Fruit fly (Drosophila melanogaster) whole organism, wandering third instar larva: ENCODE data around the gene RpL3.

Source experiments
- CG32264 ChIP-seq: fragments of 200-800 bp; sonication (Bioruptor generic); optimal IDR thresholded peaks from 2 replicates; lab custom pipeline; 2016; ENCODE audit warnings: missing biosample characterization, missing genetic modification characterization
- CG9705 ChIP-seq: fragments of 200-800 bp; sonication (Bioruptor generic); optimal IDR thresholded peaks from 2 replicates; lab custom pipeline; 2018; ENCODE audit warnings: missing biosample characterization, mild to moderate bottlenecking, missing genetic modification characterization
- CrebA ChIP-seq: fragments of 200-800 bp; sonication (Bioruptor generic); optimal IDR thresholded peaks from 2 replicates; lab custom pipeline; 2016; ENCODE audit warnings: missing biosample characterization, mild to moderate bottlenecking, missing genetic modification characterization, borderline replicate concordance
- Dfd ChIP-seq: fragments of >200 bp; optimal IDR thresholded peaks from 2 replicates; lab custom pipeline; 2017; ENCODE audit warnings: missing biosample characterization, missing genetic modification characterization
- Dif ChIP-seq: fragments of 200-275, 200-300 bp; sonication (Bioruptor generic); optimal IDR thresholded peaks from 2 replicates; lab custom pipeline; 2018; ENCODE audit warnings: missing biosample characterization, missing genetic modification characterization; ENCODE audit not compliant: partially characterized antibody
- GATAd ChIP-seq: sonication (Bioruptor generic); optimal IDR thresholded peaks from 2 replicates; lab custom pipeline; 2016; ENCODE audit warnings: missing biosample characterization, missing genetic modification characterization
- HLH106 ChIP-seq: fragments of 200-800 bp; optimal IDR thresholded peaks from 3 replicates; lab custom pipeline; 2019; ENCODE audit warnings: missing biosample characterization, mild to moderate bottlenecking, missing genetic modification characterization, moderate library complexity
- Hr78 ChIP-seq: fragments of >200 bp; optimal IDR thresholded peaks from 2 replicates; lab custom pipeline; 2017; ENCODE audit warnings: missing biosample characterization, missing genetic modification characterization
- Hr83 ChIP-seq: fragments of 200-300 bp; sonication (Bioruptor generic); optimal IDR thresholded peaks from 2 replicates; lab custom pipeline; 2016; ENCODE audit warnings: missing biosample characterization, mild to moderate bottlenecking, missing genetic modification characterization, moderate library complexity; ENCODE audit not compliant: poor library complexity, severe bottlenecking
- Jra ChIP-seq: sonication (Bioruptor generic); optimal IDR thresholded peaks from 2 replicates; lab custom pipeline; 2016; ENCODE audit warnings: missing biosample characterization, missing genetic modification characterization
- Myc ChIP-seq: fragments of >200 bp; optimal IDR thresholded peaks from 2 replicates; lab custom pipeline; 2017
- N ChIP-seq: fragments of >200 bp; optimal IDR thresholded peaks from 2 replicates; lab custom pipeline; 2018; ENCODE audit warnings: missing biosample characterization, missing external identifiers, missing genetic modification characterization
- OdsH ChIP-seq: fragments of 200-800 bp; sonication (Bioruptor generic); optimal IDR thresholded peaks from 2 replicates; lab custom pipeline; 2016; ENCODE audit warnings: missing biosample characterization, mild to moderate bottlenecking, missing genetic modification characterization
- Rel ChIP-seq, 2 experiments: fragments of 200-800 bp; sonication (Bioruptor generic) in 1 of 2; optimal IDR thresholded peaks; 2 replicates in 1 of 2; 3 replicates in 1 of 2; lab custom pipeline; 2016 to 2019; ENCODE audit warnings: mild to moderate bottlenecking in 2 of 2, missing biosample characterization in 2 of 2, missing genetic modification characterization in 2 of 2, moderate library complexity in 1 of 2
- Sp1 ChIP-seq: fragments of 200-800 bp; sonication (Bioruptor generic); optimal IDR thresholded peaks from 3 replicates; lab custom pipeline; 2019; ENCODE audit warnings: missing biosample characterization, mild to moderate bottlenecking, missing genetic modification characterization, moderate library complexity
- Vsx2 ChIP-seq: fragments of 200-300, 225-300 bp; sonication (Bioruptor generic); optimal IDR thresholded peaks from 2 replicates; lab custom pipeline; 2018; ENCODE audit warnings: missing biosample characterization, missing genetic modification characterization; ENCODE audit not compliant: partially characterized antibody
- br ChIP-seq: fragments of 200-800 bp; sonication (Bioruptor generic); optimal IDR thresholded peaks from 2 replicates; lab custom pipeline; 2016; ENCODE audit warnings: missing biosample characterization, missing genetic modification characterization
- brk ChIP-seq: fragments of 200-800 bp; sonication (Bioruptor generic); optimal IDR thresholded peaks from 2 replicates; lab custom pipeline; 2016; ENCODE audit warnings: missing biosample characterization, mild to moderate bottlenecking, missing genetic modification characterization
- dl ChIP-seq, 2 experiments: fragments of 175-275, 200-275 bp in 1 of 2; fragments of 200-275 bp in 1 of 2; sonication (Bioruptor generic); optimal IDR thresholded peaks; lab custom pipeline; 2018; ENCODE audit warnings: mild to moderate bottlenecking in 2 of 2, missing biosample characterization in 2 of 2, missing genetic modification characterization in 2 of 2, moderate library complexity in 2 of 2; ENCODE audit not compliant: partially characterized antibody in 2 of 2, insufficient read depth in 1 of 2
- dmrt93B ChIP-seq: fragments of 200-800 bp; sonication (Bioruptor generic); optimal IDR thresholded peaks from 2 replicates; lab custom pipeline; 2018; ENCODE audit warnings: missing biosample characterization, mild to moderate bottlenecking, missing genetic modification characterization
- ey ChIP-seq: fragments of 200-800 bp; sonication (Bioruptor generic); optimal IDR thresholded peaks from 2 replicates; lab custom pipeline; 2016; ENCODE audit warnings: missing biosample characterization, missing genetic modification characterization
- foxo ChIP-seq, 2 experiments: fragments of 200-800 bp; sonication (Bioruptor generic); optimal IDR thresholded peaks; 2 replicates in 1 of 2; 3 replicates in 1 of 2; lab custom pipeline; 2016 to 2017; ENCODE audit warnings: missing biosample characterization in 2 of 2, missing genetic modification characterization in 2 of 2
- h ChIP-seq: fragments of 200-800 bp; sonication (Bioruptor generic); optimal IDR thresholded peaks from 3 replicates; lab custom pipeline; 2016; ENCODE audit warnings: missing biosample characterization, mild to moderate bottlenecking, missing genetic modification characterization
- jim ChIP-seq: fragments of 175-275, 200-325 bp; sonication (Bioruptor generic); optimal IDR thresholded peaks from 2 replicates; lab custom pipeline; 2016; ENCODE audit warnings: missing biosample characterization, mild to moderate bottlenecking, missing genetic modification characterization
- lola ChIP-seq: fragments of >200 bp; optimal IDR thresholded peaks from 2 replicates; lab custom pipeline; 2017; ENCODE audit warnings: missing biosample characterization, missing genetic modification characterization
- pan ChIP-seq: fragments of >200 bp; optimal IDR thresholded peaks from 2 replicates; lab custom pipeline; 2017
- psq ChIP-seq: fragments of 200-800 bp; sonication (Bioruptor generic); optimal IDR thresholded peaks from 3 replicates; lab custom pipeline; 2017; ENCODE audit warnings: missing biosample characterization, mild to moderate bottlenecking, missing genetic modification characterization, moderate library complexity
- rgr ChIP-seq: fragments of 200-800 bp; sonication (Bioruptor generic); optimal IDR thresholded peaks from 3 replicates; lab custom pipeline; 2016; ENCODE audit warnings: missing biosample characterization, mild to moderate bottlenecking, missing genetic modification characterization
- sage ChIP-seq: fragments of 200-800 bp; sonication (Bioruptor generic); optimal IDR thresholded peaks from 2 replicates; lab custom pipeline; 2016; ENCODE audit warnings: missing biosample characterization, mild to moderate bottlenecking, missing genetic modification characterization
- tai ChIP-seq: sonication (Bioruptor generic); optimal IDR thresholded peaks from 2 replicates; lab custom pipeline; 2016; ENCODE audit warnings: missing biosample characterization, missing genetic modification characterization
- usp ChIP-seq: fragments of >200 bp; optimal IDR thresholded peaks from 2 replicates; lab custom pipeline; 2017; ENCODE audit warnings: missing biosample characterization, missing genetic modification characterization
- woc ChIP-seq: sonication (Bioruptor generic); optimal IDR thresholded peaks from 2 replicates; lab custom pipeline; 2016; ENCODE audit warnings: missing biosample characterization, mild to moderate bottlenecking, missing genetic modification characterization

RpL3 gene

dm6 chr3R:11172460-11173168 lies 49.1 kb upstream of the RpL3 start, which contains the start of gene Ugt35A1:
Gene Ugt35A1, minus strand, starts transcription at chr3R:11172664.
- TF ChIP-seq pan, result no peak
- no peak for TF ChIP-seq Jra (GFP tag; lab: Kevin White, UChicago)
- no peak for TF ChIP-seq N (GFP tag; lab: Kevin White, UChicago)
- TF ChIP-seq Dif, result peak; percentile 16
- TF ChIP-seq Myc (lab: Kevin White, UChicago), result no peak
- no peak for TF ChIP-seq jim (GFP tag; lab: Kevin White, UChicago)
- TF ChIP-seq woc, result no peak
- TF ChIP-seq OdsH (GFP tag; lab: Kevin White, UChicago), result no peak
- TF ChIP-seq brk (GFP tag; lab: Kevin White, UChicago), result peak; percentile 17
- no peak for TF ChIP-seq HLH106 (tag; lab: Kevin White, UChicago)
- no peak for TF ChIP-seq GATAd
- no peak for TF ChIP-seq psq (GFP tag; lab: Kevin White, UChicago)
- no peak for TF ChIP-seq h (GFP tag; lab: Kevin White, UChicago)
- no peak for TF ChIP-seq foxo (GFP tag; optimal IDR thresholded peaks at IDR 0.05; lab: Kevin White, UChicago)
- TF ChIP-seq br (GFP tag; lab: Kevin White, UChicago), result no peak
- no peak for TF ChIP-seq Sp1
- TF ChIP-seq ey (GFP tag; lab: Kevin White, UChicago), result no peak
- TF ChIP-seq dmrt93B (GFP tag; lab: Kevin White, UChicago), result no peak
- TF ChIP-seq dl (GFP tag; optimal IDR thresholded peaks at IDR 0.05; lab: Kevin White, UChicago; ENCODE audit: insufficient read depth in 1 of 2, partially characterized antibody in 2 of 2), result peak in 1 of 2 experiments; percentile 28
- TF ChIP-seq tai, result no peak
- no peak for TF ChIP-seq Dfd (GFP tag; lab: Kevin White, UChicago)
- TF ChIP-seq rgr (GFP tag; lab: Kevin White, UChicago), result no peak
- TF ChIP-seq Hr78 (GFP tag; lab: Kevin White, UChicago), result no peak
- TF ChIP-seq Vsx2 (GFP tag; lab: Kevin White, UChicago), result peak; percentile 94
- no peak for TF ChIP-seq Hr83

DNA sequence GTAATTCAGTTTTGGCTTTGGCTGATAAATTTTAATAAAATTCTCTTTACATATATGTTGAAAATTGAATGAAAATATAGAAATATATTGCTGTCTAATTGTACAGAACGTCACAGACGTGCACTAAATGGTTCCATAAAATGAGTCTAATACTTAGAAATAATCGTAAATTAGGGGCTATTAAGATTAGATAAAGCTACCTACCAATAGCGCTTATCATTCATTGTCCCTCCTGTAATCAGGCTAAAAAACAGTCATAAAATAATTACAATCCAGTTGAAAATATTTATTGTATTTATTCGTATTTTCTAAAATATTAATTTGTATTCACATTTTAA lies 48.6 kb upstream of the RpL3 start:
- TF ChIP-seq CrebA (GFP tag; lab: Kevin White, UChicago) (peak; percentile 58), h (GFP tag; lab: Kevin White, UChicago) (no peak)

DNA sequence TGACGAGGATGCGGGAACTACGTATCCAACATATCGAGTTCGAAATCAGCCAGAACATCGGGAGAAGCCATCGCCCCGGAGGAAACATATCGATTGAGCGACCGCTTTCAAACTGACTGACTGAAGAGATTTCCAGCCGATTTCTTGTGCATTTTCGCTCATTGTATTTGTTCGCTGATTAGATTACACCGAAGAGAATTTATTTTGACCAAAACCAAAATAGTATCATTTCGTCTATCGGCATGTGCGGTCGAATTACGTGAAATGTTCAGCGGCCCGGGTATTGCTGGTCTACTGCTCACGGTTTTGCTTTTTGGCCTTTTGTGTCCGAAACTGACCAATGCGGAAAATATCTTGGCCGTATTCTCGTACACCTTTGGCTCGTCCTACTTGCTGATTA lies 46.4 kb upstream of the RpL3 start, which contains the start of the genes Ugt304A1 and Ugt303A1:
Gene Ugt304A1 (minus strand): TSS at position 101 of the 400 bp plus-strand sequence.
Gene Ugt303A1 (plus strand): TSS at position 222 of the 400 bp plus-strand sequence.
- TF ChIP-seq sage (GFP tag; lab: Kevin White, UChicago) (no peak), brk (GFP tag; lab: Kevin White, UChicago) (no peak), Dfd (GFP tag; lab: Kevin White, UChicago) (no peak), CG9705 (no peak), usp (GFP tag; lab: Kevin White, UChicago) (no peak), dl (GFP tag; optimal IDR thresholded peaks at IDR 0.05; lab: Kevin White, UChicago; ENCODE audit: insufficient read depth in 1 of 2, partially characterized antibody in 2 of 2) (no peak), dmrt93B (GFP tag; lab: Kevin White, UChicago) (no peak), Hr78 (GFP tag; lab: Kevin White, UChicago) (no peak), HLH106 (tag; lab: Kevin White, UChicago) (no peak), Sp1 (no peak), lola (GFP tag; lab: Kevin White, UChicago) (no peak)
- TF ChIP-seq, all 38 proteins: peak for 0

DNA sequence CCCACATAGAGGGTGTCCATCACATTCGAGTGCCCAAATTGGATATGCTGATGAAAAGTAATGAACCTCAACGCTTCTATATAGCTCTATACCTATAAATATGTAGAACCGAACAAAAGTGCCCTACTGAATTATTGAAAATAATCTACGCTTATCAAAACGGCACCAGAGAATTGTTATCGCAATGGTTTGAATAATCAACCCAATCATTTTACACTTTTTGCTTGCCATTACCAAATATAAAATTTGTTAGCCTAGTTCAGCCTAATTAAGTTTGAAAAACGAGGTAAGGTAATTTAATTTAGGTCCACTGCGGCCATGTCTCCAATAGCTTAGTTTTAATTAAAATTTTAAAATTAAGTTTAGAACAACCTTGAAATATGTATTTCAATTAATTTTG lies 45.9 kb upstream of the RpL3 start:
- TF ChIP-seq br (GFP tag; lab: Kevin White, UChicago) (no peak), N (GFP tag; lab: Kevin White, UChicago) (no peak), Dfd (GFP tag; lab: Kevin White, UChicago) (no peak), HLH106 (tag; lab: Kevin White, UChicago) (no peak), psq (GFP tag; lab: Kevin White, UChicago) (no peak), Rel (GFP tag; optimal IDR thresholded peaks at IDR 0.05; lab: Kevin White, UChicago) (no peak), Rel (tag; optimal IDR thresholded peaks at IDR 0.05; lab: Kevin White, UChicago) (no peak), Dif (no peak), CG32264 (GFP tag; lab: Kevin White, UChicago) (no peak)
